Worm (Caenorhabditis elegans) whole organism, L1 larva: ENCODE results near the gene C06E4.2.
A peak's percentile ranks its signal among the peaks of the same experiment; 100 is the strongest.

Experiments
- C34B4.2 ChIP-seq: sonication (generic microtip); optimal IDR thresholded peaks from 2 replicates; lab custom pipeline; 2017; ENCODE audit warnings: mild to moderate bottlenecking, missing genetic modification characterization, missing compliant biosample characterization
- F16B12.6 ChIP-seq: fragments of 150-350 bp; optimal IDR thresholded peaks from 2 replicates; lab custom pipeline; 2014; ENCODE audit warnings: missing biosample characterization, missing genetic modification characterization
- Y116A8C.19 ChIP-seq: sonication (generic microtip); optimal IDR thresholded peaks from 2 replicates; lab custom pipeline; 2016; ENCODE audit warnings: missing compliant biosample characterization, missing genetic modification characterization, borderline replicate concordance
- aly-2 ChIP-seq: fragments of 150-350 bp; optimal IDR thresholded peaks from 2 replicates; lab custom pipeline; 2014; ENCODE audit warnings: missing biosample characterization, missing genetic modification characterization
- blmp-1 ChIP-seq: fragments of 150-350 bp; optimal IDR thresholded peaks from 2 replicates; lab custom pipeline; 2014; ENCODE audit warnings: missing biosample characterization, missing genetic modification characterization
- ceh-82 ChIP-seq, 3 experiments: fragments of 150-350 bp in 1 of 3; sonication (generic microtip) in 2 of 3; optimal IDR thresholded peaks; 2 replicates each; lab custom pipeline; 2014 to 2017; ENCODE audit warnings: missing biosample characterization in 3 of 3, missing genetic modification characterization in 3 of 3
- dpl-1 ChIP-seq, 3 experiments: fragments of 150-350 bp in 2 of 3; sonication (generic microtip) in 1 of 3; optimal IDR thresholded peaks; 2 replicates each; lab custom pipeline; 2014 to 2017; ENCODE audit warnings: missing biosample characterization in 3 of 3, missing genetic modification characterization in 3 of 3, missing genetic modification reagents in 3 of 3
- dsc-1 ChIP-seq: sonication (generic microtip); optimal IDR thresholded peaks from 2 replicates; lab custom pipeline; 2016; ENCODE audit warnings: mild to moderate bottlenecking, missing genetic modification characterization, missing compliant biosample characterization
- efl-1 ChIP-seq, 4 experiments: fragments of 150-350 bp; optimal IDR thresholded peaks in 3 of 4; peaks in 1 of 4; 1 replicate in 1 of 4; 2 replicates in 3 of 4; lab custom pipeline; 2014; ENCODE audit warnings: missing biosample characterization in 2 of 4, missing genetic modification characterization in 2 of 4, missing genetic modification reagents in 2 of 4
- egl-13 ChIP-seq: sonication (generic microtip); optimal IDR thresholded peaks from 2 replicates; lab custom pipeline; 2016; ENCODE audit warnings: missing genotype, missing genetic modification reagents, missing genetic modification characterization, missing compliant biosample characterization
- egl-27 ChIP-seq, 2 experiments: fragments of 150-350 bp in 1 of 2; sonication (generic microtip); optimal IDR thresholded peaks; 3 replicates each; lab custom pipeline; 2017 to 2018; ENCODE audit warnings: missing biosample characterization in 2 of 2, missing genetic modification characterization in 2 of 2, missing genetic modification reagents in 2 of 2
- elt-2 ChIP-seq: sonication (generic microtip); optimal IDR thresholded peaks from 2 replicates; lab custom pipeline; 2016; ENCODE audit warnings: missing genetic modification characterization, mild to moderate bottlenecking, inconsistent platforms, missing compliant biosample characterization, missing genetic modification reagents
- elt-3 ChIP-seq, 6 experiments: fragments of 150-350 bp in 1 of 6; sonication (generic microtip); optimal IDR thresholded peaks; 2 replicates each; lab custom pipeline; 2017 to 2018; ENCODE audit warnings: missing biosample characterization in 6 of 6, missing genetic modification characterization in 6 of 6, inconsistent platforms in 1 of 6
- fkh-8 ChIP-seq: sonication (generic microtip); optimal IDR thresholded peaks from 2 replicates; lab custom pipeline; 2016; ENCODE audit warnings: mild to moderate bottlenecking, missing genetic modification characterization, missing compliant biosample characterization
- fos-1 ChIP-seq: fragments of 150-350 bp; optimal IDR thresholded peaks from 2 replicates; lab custom pipeline; 2014; ENCODE audit warnings: missing biosample characterization, missing genetic modification characterization
- hlh-4 ChIP-seq: sonication (generic microtip); optimal IDR thresholded peaks from 2 replicates; lab custom pipeline; 2016; ENCODE audit warnings: mild to moderate bottlenecking, missing genetic modification characterization, missing compliant biosample characterization
- irx-1 ChIP-seq: sonication (generic microtip); optimal IDR thresholded peaks from 2 replicates; lab custom pipeline; 2016; ENCODE audit warnings: missing genetic modification characterization, missing compliant biosample characterization
- jun-1 ChIP-seq: fragments of 150-350 bp; optimal IDR thresholded peaks from 2 replicates; lab custom pipeline; 2014; ENCODE audit warnings: missing biosample characterization, missing genetic modification reagents, missing genetic modification characterization
- lin-14 ChIP-seq: fragments of 200-800 bp; sonication (Bioruptor generic); optimal IDR thresholded peaks from 2 replicates; lab custom pipeline; 2018; ENCODE audit warnings: mild to moderate bottlenecking, missing genetic modification characterization, moderate library complexity, missing compliant biosample characterization
- lin-35 ChIP-seq, 2 experiments: fragments of 150-350 bp; optimal IDR thresholded peaks; 2 replicates each; lab custom pipeline; 2014; ENCODE audit warnings: missing biosample characterization in 2 of 2, missing genetic modification characterization in 2 of 2, missing genetic modification reagents in 2 of 2
- lsy-2 ChIP-seq, 2 experiments: fragments of 150-350 bp; optimal IDR thresholded peaks; 2 replicates each; lab custom pipeline; 2014; ENCODE audit warnings: missing biosample characterization in 2 of 2, missing genetic modification characterization in 2 of 2
- mab-9 ChIP-seq: fragments of 200-800 bp; sonication (Bioruptor generic); IDR thresholded peaks from 2 replicates; pipeline ENCODE4 v1.3.6; 2022; ENCODE audit warnings: missing genetic modification reagents, missing genetic modification characterization, missing compliant biosample characterization
- mdl-1 ChIP-seq, 2 experiments: fragments of 150-350 bp; optimal IDR thresholded peaks; 2 replicates each; lab custom pipeline; 2014 to 2017; ENCODE audit warnings: missing biosample characterization in 2 of 2, missing genetic modification characterization in 2 of 2, inconsistent platforms in 1 of 2
- mep-1 ChIP-seq: fragments of 150-350 bp; optimal IDR thresholded peaks from 2 replicates; lab custom pipeline; 2014; ENCODE audit warnings: missing biosample characterization, missing genetic modification characterization
- nhr-19 ChIP-seq: fragments of 200-800 bp; sonication (Bioruptor generic); conservative IDR thresholded peaks from 2 replicates; pipeline ENCODE4 v1.3.6; 2022; ENCODE audit warnings: missing genetic modification characterization, missing compliant biosample characterization
- nhr-20 ChIP-seq: sonication (generic microtip); optimal IDR thresholded peaks from 2 replicates; lab custom pipeline; 2016; ENCODE audit warnings: mild to moderate bottlenecking, missing genetic modification characterization, missing compliant biosample characterization
- nhr-47 ChIP-seq: sonication (generic microtip); optimal IDR thresholded peaks from 2 replicates; lab custom pipeline; 2016; ENCODE audit warnings: mild to moderate bottlenecking, missing genetic modification characterization, moderate library complexity, missing compliant biosample characterization
- nhr-71 ChIP-seq: sonication (generic microtip); optimal IDR thresholded peaks from 2 replicates; lab custom pipeline; 2016; ENCODE audit warnings: mild to moderate bottlenecking, missing genetic modification characterization, moderate library complexity, missing compliant biosample characterization
- nhr-77 ChIP-seq: fragments of 150-350 bp; optimal IDR thresholded peaks from 2 replicates; lab custom pipeline; 2014; ENCODE audit warnings: missing biosample characterization, missing genetic modification characterization
- nhr-85 ChIP-seq: sonication (generic microtip); peaks from one replicate; lab custom pipeline; 2016; ENCODE audit warnings: missing genetic modification characterization, inconsistent platforms, missing compliant biosample characterization
- pax-3 ChIP-seq: fragments of 200-800 bp; sonication (Bioruptor generic); optimal IDR thresholded peaks from 2 replicates; lab custom pipeline; 2018; ENCODE audit warnings: mild to moderate bottlenecking, missing genetic modification characterization, moderate library complexity, missing compliant biosample characterization
- rnt-1 ChIP-seq: sonication (generic microtip); optimal IDR thresholded peaks from 2 replicates; lab custom pipeline; 2016; ENCODE audit warnings: mild to moderate bottlenecking, missing genetic modification characterization, moderate library complexity, missing compliant biosample characterization
- snu-23 ChIP-seq: sonication (generic microtip); optimal IDR thresholded peaks from 2 replicates; lab custom pipeline; 2016; ENCODE audit warnings: missing genetic modification characterization, missing compliant biosample characterization
- sup-37 ChIP-seq: fragments of 200-800 bp; sonication (Bioruptor generic); optimal IDR thresholded peaks from 2 replicates; lab custom pipeline; 2018; ENCODE audit warnings: mild to moderate bottlenecking, missing genetic modification characterization, missing compliant biosample characterization
- swsn-7 ChIP-seq: sonication (generic microtip); optimal IDR thresholded peaks from 2 replicates; lab custom pipeline; 2016; ENCODE audit warnings: missing genetic modification characterization, missing compliant biosample characterization
- tbx-2 ChIP-seq: sonication (generic microtip); optimal IDR thresholded peaks from 2 replicates; lab custom pipeline; 2016; ENCODE audit warnings: missing genetic modification characterization, missing compliant biosample characterization
- tlp-1 ChIP-seq: fragments of 150-350 bp; optimal IDR thresholded peaks from 2 replicates; lab custom pipeline; 2014; ENCODE audit warnings: missing biosample characterization, missing genetic modification characterization
- unc-130 ChIP-seq: fragments of 150-350 bp; optimal IDR thresholded peaks from 2 replicates; lab custom pipeline; 2017; ENCODE audit warnings: missing biosample characterization, missing genetic modification characterization, inconsistent platforms
- unc-86 ChIP-seq: sonication (generic microtip); optimal IDR thresholded peaks from 2 replicates; lab custom pipeline; 2016; ENCODE audit warnings: missing genetic modification characterization, missing compliant biosample characterization
- xbp-1 ChIP-seq: sonication (generic microtip); optimal IDR thresholded peaks from 2 replicates; lab custom pipeline; 2016; ENCODE audit warnings: missing genetic modification characterization, missing compliant biosample characterization

Gene C06E4.2

DNA sequence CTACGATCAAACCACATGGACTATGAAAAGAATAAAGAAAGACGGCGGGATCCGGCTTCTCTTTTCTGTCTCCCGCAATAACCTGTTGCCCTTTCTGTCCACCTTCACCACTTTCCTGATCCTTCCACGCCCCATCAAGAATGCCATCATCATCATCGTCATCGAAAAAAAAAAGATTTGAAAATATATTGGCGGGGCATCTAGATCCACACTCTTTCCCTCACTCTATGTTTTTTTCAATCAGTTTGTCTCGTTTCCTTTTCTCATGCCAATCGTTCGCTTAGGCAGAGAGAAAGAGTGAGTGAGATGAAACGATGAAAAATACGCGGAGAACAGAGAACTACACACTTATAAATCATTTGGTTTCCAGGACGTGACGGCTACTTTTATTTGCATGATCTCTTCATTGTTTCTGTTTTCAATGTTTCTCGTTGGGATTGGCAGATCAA lies 43.2 kb upstream of the C06E4.2 start (continued):
- TF ChIP-seq nhr-47 (tag; lab: Kevin White, UChicago) = no peak
- peak; percentile 17 for TF ChIP-seq nhr-20 (tag; lab: Kevin White, UChicago)

DNA sequence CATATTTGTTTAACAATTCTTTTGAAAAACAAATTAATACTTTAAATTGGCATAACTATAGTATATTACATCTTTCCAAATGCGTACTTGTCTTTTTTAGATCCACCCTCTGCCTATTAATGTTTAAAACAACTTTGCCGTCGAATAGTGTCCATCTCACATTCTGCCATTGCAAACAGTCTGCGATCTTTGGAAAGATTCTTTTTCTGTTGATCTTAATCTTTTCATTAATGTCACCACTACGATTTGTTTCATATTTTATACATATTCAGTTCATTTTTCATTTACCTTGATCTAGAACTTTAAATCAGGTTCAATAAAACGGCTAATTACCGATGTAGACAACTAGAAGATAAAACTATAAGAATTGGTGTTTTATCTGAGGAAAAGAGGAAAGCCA lies 42.1 kb upstream of the C06E4.2 start:
- no peak for TF ChIP-seq hlh-4 (tag; lab: Kevin White, UChicago)
- peak; percentile 16 for TF ChIP-seq nhr-85 (tag; lab: Kevin White, UChicago)

ce11 chrIV:7235382-7235917 lies 41.3 kb upstream of the C06E4.2 start:
- peak; percentile 55 for TF ChIP-seq mep-1
- no peak for TF ChIP-seq Y116A8C.19 (tag; lab: Kevin White, UChicago)
- peak; percentile 35 to 36 for TF ChIP-seq lin-35 (GFP tag; optimal IDR thresholded peaks at IDR 0.05; lab: Kevin White, UChicago)
- peak; percentile 36 for TF ChIP-seq jun-1 (tag; lab: Kevin White, UChicago)
- TF ChIP-seq xbp-1 (tag; lab: Kevin White, UChicago) = peak; percentile 17
- no peak for TF ChIP-seq tlp-1 (tag; lab: Kevin White, UChicago)
- TF ChIP-seq nhr-20 (tag; lab: Kevin White, UChicago) = peak; percentile 71
- peak; percentile 90 for TF ChIP-seq lin-14 (GFP tag; lab: Kevin White, UChicago)
- no peak for TF ChIP-seq fos-1
- no peak for TF ChIP-seq C34B4.2 (tag; lab: Kevin White, UChicago)
- peak; percentile 57 for TF ChIP-seq nhr-47 (tag; lab: Kevin White, UChicago)
- TF ChIP-seq mdl-1 (tag; optimal IDR thresholded peaks at IDR 0.05; lab: Kevin White, UChicago) = peak in 1 of 2 experiments; percentile 47
- 0 out of 2 replicates have a peak, but pooled peaks have one; percentile 50 for TF ChIP-seq mab-9
- TF ChIP-seq irx-1 = peak; percentile 49
- peak in 1 of 2 experiments; percentile 15 for TF ChIP-seq egl-27 (tag; optimal IDR thresholded peaks at IDR 0.05; lab: Kevin White, UChicago)
- peak; percentile 53 for TF ChIP-seq dsc-1
- TF ChIP-seq nhr-85 (tag; lab: Kevin White, UChicago) = peak; percentile 73
- TF ChIP-seq efl-1 (optimal IDR thresholded peaks at IDR 0.05; lab: Kevin White, UChicago) = peak; percentile 39 to 53
- peak; percentile 2 to 83 for TF ChIP-seq efl-1 (GFP tag; optimal IDR thresholded peaks at IDR 0.05 in 1 of 2; lab: Kevin White, UChicago)
- TF ChIP-seq sup-37 = no peak
- peak; percentile 48 for TF ChIP-seq egl-13
- peak; percentile 0 for TF ChIP-seq aly-2 (tag; lab: Kevin White, UChicago)
- peak; percentile 76 for TF ChIP-seq rnt-1 (tag; lab: Kevin White, UChicago)
- TF ChIP-seq nhr-71 = peak; percentile 81
- TF ChIP-seq nhr-19 = peak; percentile 51
- peak; percentile 0 for TF ChIP-seq unc-130
- TF ChIP-seq blmp-1 (tag; lab: Kevin White, UChicago) = peak; percentile 56
- no peak for TF ChIP-seq hlh-4 (tag; lab: Kevin White, UChicago)
- TF ChIP-seq elt-3 (tag; optimal IDR thresholded peaks at IDR 0.05; lab: Kevin White, UChicago) = peak in 2 of 6 experiments; percentile 67 to 79
- peak; percentile 47 to 65 for TF ChIP-seq lsy-2 (tag; optimal IDR thresholded peaks at IDR 0.05; lab: Kevin White, UChicago)
- TF ChIP-seq ceh-82 (tag; optimal IDR thresholded peaks at IDR 0.05; lab: Kevin White, UChicago) = peak in 2 of 3 experiments; percentile 35 to 68
- peak; percentile 15 to 37 (median 18) for TF ChIP-seq dpl-1 (GFP tag; optimal IDR thresholded peaks at IDR 0.05; lab: Kevin White, UChicago)
- peak; percentile 55 for TF ChIP-seq nhr-77
- peak; percentile 85 for TF ChIP-seq elt-2 (tag; lab: Kevin White, UChicago)
- peak; percentile 7 for TF ChIP-seq unc-86 (tag; lab: Kevin White, UChicago)
- peak; percentile 70 for TF ChIP-seq snu-23 (GFP tag; lab: Kevin White, UChicago)
- TF ChIP-seq F16B12.6 (tag; lab: Kevin White, UChicago) = no peak
- peak; percentile 75 for TF ChIP-seq fkh-8
- peak; percentile 46 for TF ChIP-seq swsn-7 (tag; lab: Kevin White, UChicago)
- TF ChIP-seq tbx-2 (tag; lab: Kevin White, UChicago) = peak; percentile 59
- no peak for TF ChIP-seq pax-3 (tag; lab: Kevin White, UChicago)
- TF ChIP-seq, all 84 proteins: peak for 32
